Fruit fly (Drosophila melanogaster) whole organism, pupa: ENCODE data around the gene CG42764.
A peak's percentile ranks its signal among the peaks of the same experiment; 100 is the strongest.

Experiments used
- CG10348 ChIP-seq: fragments of 200-800 bp; sonication (Bioruptor generic); IDR thresholded peaks from 2 replicates; pipeline ENCODE4 v1.3.6; 2022; ENCODE audit warnings: missing biosample characterization, missing genetic modification characterization
- CG12605 ChIP-seq: fragments of 200-800 bp; sonication (Bioruptor generic); IDR thresholded peaks from 2 replicates; pipeline ENCODE4 v1.3.6; 2022; ENCODE audit warnings: missing biosample characterization, missing genetic modification characterization
- CG13204 ChIP-seq: fragments of 200-800 bp; sonication (Bioruptor generic); optimal IDR thresholded peaks from 2 replicates; lab custom pipeline; 2018; ENCODE audit warnings: missing biosample characterization, mild to moderate bottlenecking, missing genetic modification characterization, moderate library complexity
- CG14655 ChIP-seq: fragments of 200-800 bp; sonication (Bioruptor generic); optimal IDR thresholded peaks from 3 replicates; lab custom pipeline; 2017; ENCODE audit warnings: mild to moderate bottlenecking, missing biosample characterization, missing genetic modification reagents, missing genetic modification characterization
- CG15710 ChIP-seq: fragments of 200-800 bp; sonication (Bioruptor generic); optimal IDR thresholded peaks from 2 replicates; lab custom pipeline; 2018; ENCODE audit warnings: missing biosample characterization, mild to moderate bottlenecking, missing genetic modification characterization, moderate library complexity
- CG17806 ChIP-seq: fragments of 200-800 bp; sonication (Bioruptor generic); optimal IDR thresholded peaks from 2 replicates; lab custom pipeline; 2018; ENCODE audit warnings: missing biosample characterization, mild to moderate bottlenecking, missing genetic modification characterization, moderate library complexity
- CG32121 ChIP-seq: fragments of 200-800 bp; sonication (Bioruptor generic); IDR thresholded peaks from 2 replicates; pipeline ENCODE4 v1.3.6; 2022; ENCODE audit warnings: missing biosample characterization, missing genetic modification characterization
- CG34367 ChIP-seq: fragments of 200-800 bp; sonication (Bioruptor generic); optimal IDR thresholded peaks from 2 replicates; lab custom pipeline; 2018; ENCODE audit warnings: missing biosample characterization, mild to moderate bottlenecking, missing genetic modification characterization
- CG4496 ChIP-seq: fragments of 200-800 bp; sonication (Bioruptor generic); IDR thresholded peaks from 3 replicates; pipeline ENCODE4 v1.3.6; 2022; ENCODE audit warnings: missing biosample characterization, missing genetic modification characterization
- CG8159 ChIP-seq: fragments of 200-800 bp; sonication (Bioruptor generic); optimal IDR thresholded peaks from 3 replicates; lab custom pipeline; 2018; ENCODE audit warnings: missing biosample characterization, mild to moderate bottlenecking, missing genetic modification characterization, moderate library complexity
- CG8301 ChIP-seq: fragments of 200-800 bp; sonication (Bioruptor generic); optimal IDR thresholded peaks from 2 replicates; lab custom pipeline; 2018; ENCODE audit warnings: missing biosample characterization, mild to moderate bottlenecking, missing genetic modification characterization
- CG9948 ChIP-seq: fragments of 200-800 bp; sonication (Bioruptor generic); optimal IDR thresholded peaks from 2 replicates; lab custom pipeline; 2018; ENCODE audit warnings: missing biosample characterization, mild to moderate bottlenecking, missing genetic modification characterization, moderate library complexity
- D1 ChIP-seq: fragments of 200-800 bp; sonication (Bioruptor generic); optimal IDR thresholded peaks from 2 replicates; lab custom pipeline; 2018; ENCODE audit warnings: missing biosample characterization, mild to moderate bottlenecking, missing genetic modification characterization, moderate library complexity
- EcR ChIP-seq: fragments of 200-800 bp; sonication (Bioruptor generic); optimal IDR thresholded peaks from 3 replicates; lab custom pipeline; 2019; ENCODE audit warnings: missing biosample characterization, missing genetic modification characterization, mild to moderate bottlenecking, moderate library complexity, missing genetic modification reagents
- Ets98B ChIP-seq: fragments of 200-800 bp; sonication (Bioruptor generic); IDR thresholded peaks from 2 replicates; pipeline ENCODE4 v1.3.6; 2022; ENCODE audit warnings: missing biosample characterization, missing genetic modification characterization
- Pif1A ChIP-seq: fragments of 200-800 bp; sonication (Bioruptor generic); optimal IDR thresholded peaks from 3 replicates; lab custom pipeline; 2016; ENCODE audit warnings: missing biosample characterization, missing genetic modification characterization
- Pif1B ChIP-seq: fragments of 200-800 bp; sonication (Bioruptor generic); optimal IDR thresholded peaks from 3 replicates; lab custom pipeline; 2016; ENCODE audit warnings: missing biosample characterization, missing genetic modification characterization
- Snoo ChIP-seq: fragments of 200-800 bp; sonication (Bioruptor generic); optimal IDR thresholded peaks from 3 replicates; lab custom pipeline; 2017; ENCODE audit warnings: missing biosample characterization, mild to moderate bottlenecking, missing genetic modification characterization, inconsistent platforms
- fd96Ca ChIP-seq: fragments of 200-800 bp; sonication (Bioruptor generic); IDR thresholded peaks from 3 replicates; pipeline ENCODE4 v1.3.6; 2022; ENCODE audit warnings: missing biosample characterization, missing genetic modification characterization
- gl ChIP-seq: fragments of 200-800 bp; sonication (Bioruptor generic); optimal IDR thresholded peaks from 2 replicates; lab custom pipeline; 2018; ENCODE audit warnings: missing biosample characterization, mild to moderate bottlenecking, missing genetic modification characterization
- rn ChIP-seq: fragments of 200-800 bp; sonication (Bioruptor generic); IDR thresholded peaks from 2 replicates; pipeline ENCODE4 v1.3.6; 2022; ENCODE audit warnings: missing biosample characterization, missing genetic modification characterization

The CG42764 gene

DNA sequence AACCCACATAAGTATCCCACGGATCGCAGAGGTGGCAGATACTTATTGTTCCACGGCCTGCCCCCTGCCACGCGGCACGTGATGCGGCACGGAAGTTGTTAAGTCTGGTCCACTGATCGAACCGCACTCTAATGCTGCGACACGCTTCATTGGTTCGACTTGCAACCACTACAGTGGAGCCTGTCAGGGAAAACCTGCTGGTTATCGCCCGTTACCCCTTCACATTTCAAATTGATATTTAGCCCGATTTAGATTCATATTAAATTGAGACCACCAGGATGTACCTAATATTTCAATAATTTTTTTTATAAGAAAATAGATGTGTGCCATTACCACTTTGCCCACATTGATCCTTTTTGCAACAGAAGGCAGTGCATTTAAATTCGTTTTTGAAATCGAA, 18.5 kb downstream of the CG42764 start:
- TF ChIP-seq CG14655 (peak; percentile 44), D1 (tag; lab: Kevin White, UChicago) (no peak), CG8301 (tag; lab: Kevin White, UChicago) (peak; percentile 20), CG32121 (GFP tag; lab: Robert Waterston, UW) (no peak), Pif1A (GFP tag; lab: Kevin White, UChicago) (no peak), CG17806 (tag; lab: Kevin White, UChicago) (no peak), Ets98B (no peak), CG34367 (no peak), CG4496 (GFP tag; lab: Robert Waterston, UW) (peak; percentile 41; the same call in 1 of the 3 replicates)

- TF ChIP-seq gl (tag; lab: Kevin White, UChicago) (no peak), CG32121 (GFP tag; lab: Robert Waterston, UW) (no peak), CG8159 (no peak)
- TF ChIP-seq, all 21 proteins: peak for 0
Observed at dm6 chr3L:20446030-20446429, 19.8 kb downstream of the CG42764 start.

- TF ChIP-seq CG4496 (GFP tag; lab: Robert Waterston, UW) (peak; percentile 95), EcR (no peak), CG32121 (GFP tag; lab: Robert Waterston, UW) (peak; percentile 85), CG34367 (peak; percentile 83), CG8159 (peak; percentile 86), CG17806 (tag; lab: Kevin White, UChicago) (peak; percentile 88), Pif1B (GFP tag; lab: Kevin White, UChicago) (peak; percentile 92), CG8301 (tag; lab: Kevin White, UChicago) (peak; percentile 85), CG15710 (peak; percentile 80), CG12605 (peak; percentile 91), fd96Ca (GFP tag; lab: Robert Waterston, UW) (peak; percentile 86), CG10348 (GFP tag; lab: Robert Waterston, UW) (no peak), CG13204 (GFP tag; lab: Kevin White, UChicago) (no peak), CG14655 (peak; percentile 86), Ets98B (peak; percentile 91), rn (GFP tag; lab: Robert Waterston, UW) (peak; percentile 80), D1 (tag; lab: Kevin White, UChicago) (peak; percentile 65), Snoo (tag; lab: Kevin White, UChicago) (peak; percentile 91), Pif1A (GFP tag; lab: Kevin White, UChicago) (peak; percentile 88), gl (tag; lab: Kevin White, UChicago) (peak; percentile 76), CG9948 (tag; lab: Kevin White, UChicago) (peak; percentile 85)
- TF ChIP-seq, all 21 proteins: peak for 18
Observed at dm6 chr3L:20444815-20445519, 20.9 kb downstream of the CG42764 start.

DNA sequence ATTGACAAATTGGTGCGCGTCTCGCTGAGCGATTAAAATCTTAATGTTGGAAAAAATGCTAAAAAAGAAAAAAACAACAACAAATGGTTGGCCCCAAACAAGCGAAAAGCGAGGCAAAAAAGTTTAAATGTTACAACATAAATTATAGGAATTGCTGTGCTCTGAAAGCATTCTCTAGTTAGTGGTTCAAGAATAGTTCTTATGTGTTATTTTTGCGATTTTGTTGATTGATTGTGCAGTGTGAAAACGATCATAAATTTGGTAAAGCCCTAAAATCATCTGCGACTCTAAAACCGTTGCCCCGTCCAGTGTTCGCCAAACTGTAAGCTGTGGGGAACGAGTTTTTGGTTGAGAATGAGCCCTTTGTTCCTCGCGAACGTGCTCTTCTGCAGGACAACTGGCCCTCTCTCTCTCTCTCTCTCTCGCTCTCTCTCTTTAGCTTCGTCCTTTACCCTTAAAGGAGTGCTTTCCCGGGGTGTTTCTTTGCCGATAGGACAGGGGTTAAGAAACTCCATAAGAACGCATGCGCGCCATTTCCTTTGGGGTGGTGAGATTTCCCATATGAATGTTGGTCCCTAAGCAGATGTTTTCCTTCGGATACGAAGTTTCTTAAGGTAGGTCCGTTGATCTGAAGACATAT, 23.0 kb downstream of the CG42764 start:
- no peak for TF ChIP-seq CG9948 (tag; lab: Kevin White, UChicago)
- TF ChIP-seq gl (tag; lab: Kevin White, UChicago) = no peak
- no peak for TF ChIP-seq CG34367
- no peak for TF ChIP-seq CG4496 (GFP tag; lab: Robert Waterston, UW)
- no peak for TF ChIP-seq rn (GFP tag; lab: Robert Waterston, UW)
- TF ChIP-seq Ets98B = no peak

dm6 chr3L:20441632-20442469, 24.0 kb downstream of the CG42764 start, which contains the start of gene CG5910:
Gene CG5910, plus strand, starts transcription at chr3L:20442419.
- TF ChIP-seq CG8301 (tag; lab: Kevin White, UChicago) (no peak), CG15710 (peak; percentile 84), Pif1B (GFP tag; lab: Kevin White, UChicago) (no peak), CG8159 (peak; percentile 92), Pif1A (GFP tag; lab: Kevin White, UChicago) (no peak), CG10348 (GFP tag; lab: Robert Waterston, UW) (no peak), CG17806 (tag; lab: Kevin White, UChicago) (peak; percentile 80), CG13204 (GFP tag; lab: Kevin White, UChicago) (no peak), EcR (no peak), CG32121 (GFP tag; lab: Robert Waterston, UW) (peak; percentile 26; the same call in 1 of the 2 replicates), gl (tag; lab: Kevin White, UChicago) (peak; percentile 50), Snoo (tag; lab: Kevin White, UChicago) (peak; percentile 79), CG34367 (peak; percentile 73), CG9948 (tag; lab: Kevin White, UChicago) (peak; percentile 84)
